Fruit fly (Drosophila melanogaster) whole organism: ENCODE data around the gene Jon25Bi.

Experiments used
- CG8478 ChIP-seq: fragments of >200 bp; optimal IDR thresholded peaks from 2 replicates; lab custom pipeline; 2018; ENCODE audit warnings: inconsistent platforms
- Dll ChIP-seq: fragments of >200 bp; optimal IDR thresholded peaks from 2 replicates; lab custom pipeline; 2017
- EcR ChIP-seq, 2 experiments: fragments of >200 bp; optimal IDR thresholded peaks; 2 replicates each; lab custom pipeline; 2017; ENCODE audit warnings: missing biosample characterization in 2 of 2, missing genetic modification characterization in 2 of 2, missing genetic modification reagents in 2 of 2
- pan ChIP-seq: fragments of >200 bp; optimal IDR thresholded peaks from 2 replicates; lab custom pipeline; 2017
- psq ChIP-seq: fragments of >200 bp; optimal IDR thresholded peaks from 2 replicates; lab custom pipeline; 2017
- usp ChIP-seq: fragments of >200 bp; optimal IDR thresholded peaks from 2 replicates; lab custom pipeline; 2017; ENCODE audit warnings: missing biosample characterization, missing genetic modification characterization, mixed read lengths

DNA sequence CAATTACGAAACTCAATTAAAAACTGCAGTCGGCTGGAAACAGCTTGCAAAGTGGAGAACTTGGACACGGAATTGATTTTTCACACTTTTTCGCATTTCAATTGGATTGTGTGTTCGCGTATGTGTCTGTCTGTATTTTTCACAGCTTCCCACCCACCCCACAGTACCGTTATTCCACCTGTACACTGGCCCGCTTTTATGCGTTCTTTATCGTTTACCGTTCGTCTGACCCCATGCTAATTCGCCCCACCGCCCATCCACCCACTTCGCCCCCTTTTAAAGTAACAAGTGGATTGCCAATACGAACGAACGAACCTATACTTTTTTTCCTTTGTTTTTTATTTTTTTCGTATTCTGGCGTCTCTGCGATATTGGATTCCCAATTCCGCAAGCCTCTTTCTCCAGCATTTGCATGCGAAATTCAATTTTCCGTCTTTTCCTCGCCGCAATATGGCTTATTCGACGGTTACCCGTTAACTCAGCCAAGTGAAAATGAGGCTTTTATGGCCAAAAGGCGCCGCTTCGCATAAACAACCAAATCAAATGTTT is 27.2 kb upstream of the Jon25Bi start:
- no peak for TF ChIP-seq usp
- no peak for TF ChIP-seq psq (lab: Kevin White, UChicago)
- no peak for TF ChIP-seq Dll (lab: Kevin White, UChicago)
- no peak for TF ChIP-seq CG8478 (lab: Kevin White, UChicago)
- no peak for TF ChIP-seq pan (lab: Kevin White, UChicago)
- no peak for TF ChIP-seq EcR (GFP tag; optimal IDR thresholded peaks at IDR 0.05; lab: Kevin White, UChicago)
